Worm (Caenorhabditis elegans) whole organism, L2 larva: ENCODE measurements around the gene plk-3.

Experiments
- C34F6.9 ChIP-seq: fragments of 150-350 bp; optimal IDR thresholded peaks from 2 replicates; lab custom pipeline; 2014; ENCODE audit warnings: missing biosample characterization, missing genetic modification characterization
- F13H6.1 ChIP-seq: sonication (generic microtip); optimal IDR thresholded peaks from 2 replicates; lab custom pipeline; 2016; ENCODE audit warnings: missing genetic modification characterization, missing compliant biosample characterization
- Y55F3AM.14 ChIP-seq: fragments of 200-800 bp; sonication (Bioruptor generic); optimal IDR thresholded peaks from 2 replicates; lab custom pipeline; 2018; ENCODE audit warnings: mild to moderate bottlenecking, missing genetic modification characterization, missing compliant biosample characterization
- alr-1 ChIP-seq: fragments of 150-350 bp; optimal IDR thresholded peaks from 2 replicates; lab custom pipeline; 2014; ENCODE audit warnings: missing biosample characterization, missing genetic modification characterization
- aly-2 ChIP-seq: fragments of 150-350 bp; optimal IDR thresholded peaks from 2 replicates; lab custom pipeline; 2014; ENCODE audit warnings: missing biosample characterization, missing genetic modification characterization
- crh-2 ChIP-seq: sonication (generic microtip); optimal IDR thresholded peaks from 2 replicates; lab custom pipeline; 2017; ENCODE audit warnings: missing biosample characterization, missing genetic modification characterization
- egl-27 ChIP-seq: sonication (generic microtip); optimal IDR thresholded peaks from 3 replicates; lab custom pipeline; 2017; ENCODE audit warnings: missing biosample characterization, missing genetic modification reagents, missing genetic modification characterization
- fos-1 ChIP-seq: fragments of 150-350 bp; optimal IDR thresholded peaks from 2 replicates; lab custom pipeline; 2014; ENCODE audit warnings: missing biosample characterization, missing genetic modification characterization
- lin-13 ChIP-seq: fragments of 150-350 bp; optimal IDR thresholded peaks from 2 replicates; lab custom pipeline; 2014; ENCODE audit warnings: missing biosample characterization, missing genetic modification reagents, missing genetic modification characterization
- mbf-1 ChIP-seq: sonication (generic microtip); optimal IDR thresholded peaks from 2 replicates; lab custom pipeline; 2017; ENCODE audit warnings: missing biosample characterization, missing genetic modification characterization
- mdl-1 ChIP-seq, 2 experiments: fragments of 150-350 bp in 1 of 2; sonication (generic microtip) in 1 of 2; optimal IDR thresholded peaks; 2 replicates each; lab custom pipeline; 2017; ENCODE audit warnings: missing biosample characterization in 2 of 2, missing genetic modification characterization in 2 of 2
- nhr-10 ChIP-seq: sonication (generic microtip); optimal IDR thresholded peaks from 2 replicates; lab custom pipeline; 2017; ENCODE audit warnings: missing biosample characterization, missing genetic modification characterization
- nhr-12 ChIP-seq: fragments of 150-350 bp; optimal IDR thresholded peaks from 2 replicates; lab custom pipeline; 2014; ENCODE audit warnings: missing biosample characterization, missing genetic modification characterization
- nhr-129 ChIP-seq: fragments of 150-350 bp; optimal IDR thresholded peaks from 2 replicates; lab custom pipeline; 2014; ENCODE audit warnings: missing biosample characterization, missing genetic modification characterization
- nhr-21 ChIP-seq: fragments of 150-350 bp; optimal IDR thresholded peaks from 2 replicates; lab custom pipeline; 2014; ENCODE audit warnings: missing biosample characterization, missing genetic modification characterization
- nhr-237 ChIP-seq: fragments of 150-350 bp; optimal IDR thresholded peaks from 2 replicates; lab custom pipeline; 2014; ENCODE audit warnings: missing biosample characterization, missing genetic modification characterization
- nhr-6 ChIP-seq: fragments of 150-350 bp; optimal IDR thresholded peaks from 2 replicates; lab custom pipeline; 2014; ENCODE audit warnings: missing biosample characterization, missing genetic modification characterization
- nhr-77 ChIP-seq: fragments of 150-350 bp; optimal IDR thresholded peaks from 2 replicates; lab custom pipeline; 2014; ENCODE audit warnings: missing biosample characterization, missing genetic modification characterization
- peb-1 ChIP-seq: fragments of 150-350 bp; optimal IDR thresholded peaks from 2 replicates; lab custom pipeline; 2014; ENCODE audit warnings: missing biosample characterization, missing genetic modification characterization
- sem-4 ChIP-seq: fragments of 150-350 bp; optimal IDR thresholded peaks from 2 replicates; lab custom pipeline; 2014; ENCODE audit warnings: missing biosample characterization, missing genetic modification reagents, missing genetic modification characterization
- sma-3 ChIP-seq: sonication (generic microtip); optimal IDR thresholded peaks from 2 replicates; lab custom pipeline; 2016; ENCODE audit warnings: missing genetic modification reagents, missing genetic modification characterization, missing compliant biosample characterization
- sma-9 ChIP-seq, 2 experiments: fragments of 150-350 bp in 1 of 2; sonication (generic microtip) in 1 of 2; optimal IDR thresholded peaks; 2 replicates each; lab custom pipeline; 2014 to 2016; ENCODE audit warnings: missing genetic modification characterization in 2 of 2, mild to moderate bottlenecking in 1 of 2, missing biosample characterization in 1 of 2, missing compliant biosample characterization in 1 of 2, missing genetic modification reagents in 1 of 2, moderate library complexity in 1 of 2
- snpc-4 ChIP-seq: fragments of 150-350 bp; optimal IDR thresholded peaks from 2 replicates; lab custom pipeline; 2014; ENCODE audit warnings: missing biosample characterization, missing genetic modification characterization
- unc-55 ChIP-seq: fragments of 150-350 bp; sonication (generic microtip); optimal IDR thresholded peaks from 3 replicates; lab custom pipeline; 2014; ENCODE audit warnings: missing biosample characterization, missing genetic modification reagents, missing genetic modification characterization
- unc-62 ChIP-seq: fragments of 150-350 bp; optimal IDR thresholded peaks from 2 replicates; lab custom pipeline; 2014; ENCODE audit warnings: missing biosample characterization, missing genetic modification reagents, missing genetic modification characterization
- ztf-1 ChIP-seq: fragments of 200-800 bp; sonication (Bioruptor generic); conservative IDR thresholded peaks from 2 replicates; pipeline ENCODE4 v1.3.6; 2022; ENCODE audit warnings: missing genetic modification characterization, missing compliant biosample characterization
- ztf-11 ChIP-seq: sonication (generic microtip); optimal IDR thresholded peaks from 2 replicates; lab custom pipeline; 2017; ENCODE audit warnings: missing biosample characterization, missing genetic modification characterization
- ztf-4 ChIP-seq: fragments of 150-350 bp; optimal IDR thresholded peaks from 2 replicates; lab custom pipeline; 2014; ENCODE audit warnings: missing biosample characterization, missing genetic modification characterization

plk-3 gene

ce11 chrIV:7474826-7475225 is 1.8 kb upstream of the plk-3 start, which contains the start of gene slc-25A18.2:
TSS of gene slc-25A18.2 (plus strand) at chrIV:7475041.
- TF ChIP-seq nhr-77 (tag; lab: Kevin White, UChicago) (no peak), nhr-237 (tag; lab: Kevin White, UChicago) (no peak), nhr-10 (tag; lab: Kevin White, UChicago) (no peak), aly-2 (tag; lab: Kevin White, UChicago) (no peak), ztf-11 (tag; lab: Kevin White, UChicago) (no peak), ztf-1 (GFP tag; lab: Robert Waterston, UW) (no peak), C34F6.9 (no peak), mbf-1 (no peak), fos-1 (tag; lab: Kevin White, UChicago) (no peak), nhr-6 (tag; lab: Kevin White, UChicago) (no peak), lin-13 (GFP tag; lab: Kevin White, UChicago) (no peak), unc-55 (GFP tag; lab: Kevin White, UChicago) (no peak), alr-1 (tag; lab: Kevin White, UChicago) (no peak), snpc-4 (tag; lab: Kevin White, UChicago) (no peak), mdl-1 (tag; optimal IDR thresholded peaks at IDR 0.05; lab: Kevin White, UChicago) (no peak), egl-27 (tag; lab: Kevin White, UChicago) (no peak), sma-9 (GFP tag; optimal IDR thresholded peaks at IDR 0.05; lab: Kevin White, UChicago) (no peak), sma-9 (tag; optimal IDR thresholded peaks at IDR 0.05; lab: Kevin White, UChicago) (no peak), ztf-4 (tag; lab: Kevin White, UChicago) (no peak)

ce11 chrIV:7469782-7470413 is 3.1 kb downstream of the plk-3 start, which contains the start of gene F55G1.7:
TSS of gene F55G1.7 (minus strand) at chrIV:7469832.
- peak; percentile 47 for TF ChIP-seq sma-9 (GFP tag; optimal IDR thresholded peaks at IDR 0.05; lab: Kevin White, UChicago)
- TF ChIP-seq sma-9 (tag; optimal IDR thresholded peaks at IDR 0.05; lab: Kevin White, UChicago), result no peak
- no peak for TF ChIP-seq sma-3

ce11 chrIV:7468638-7469037 is 4.4 kb downstream of the plk-3 start:
- peak; percentile 62 for TF ChIP-seq fos-1 (tag; lab: Kevin White, UChicago)
- TF ChIP-seq F13H6.1 (tag; lab: Kevin White, UChicago), result no peak
- no peak for TF ChIP-seq nhr-129 (tag; lab: Kevin White, UChicago)
- TF ChIP-seq, all 48 proteins: peak for 1

- TF ChIP-seq fos-1 (tag; lab: Kevin White, UChicago), result peak; percentile 12
- no peak for TF ChIP-seq nhr-129 (tag; lab: Kevin White, UChicago)
These were observed 5.8 kb downstream of the plk-3 start for ce11 chrIV:7467170-7467569.

ce11 chrIV:7465857-7466256 is 7.2 kb downstream of the plk-3 start, which contains the start of gene F13B6.3:
TSS of gene F13B6.3 (minus strand) at chrIV:7465957.
- no peak for TF ChIP-seq C34F6.9
- no peak for TF ChIP-seq crh-2
- no peak for TF ChIP-seq nhr-77 (tag; lab: Kevin White, UChicago)
- TF ChIP-seq sma-3, result no peak
- no peak for TF ChIP-seq unc-62 (GFP tag; lab: Kevin White, UChicago)
- no peak for TF ChIP-seq alr-1 (tag; lab: Kevin White, UChicago)
- TF ChIP-seq nhr-237 (tag; lab: Kevin White, UChicago), result no peak
- no peak for TF ChIP-seq egl-27 (tag; lab: Kevin White, UChicago)
- TF ChIP-seq peb-1 (tag; lab: Kevin White, UChicago), result no peak
- TF ChIP-seq aly-2 (tag; lab: Kevin White, UChicago), result no peak
- TF ChIP-seq mdl-1 (tag; optimal IDR thresholded peaks at IDR 0.05; lab: Kevin White, UChicago), result no peak
- no peak for TF ChIP-seq nhr-12 (tag; lab: Kevin White, UChicago)
- TF ChIP-seq Y55F3AM.14 (GFP tag; lab: Kevin White, UChicago), result no peak
- no peak for TF ChIP-seq ztf-1 (GFP tag; lab: Robert Waterston, UW)
- no peak for TF ChIP-seq ztf-11 (tag; lab: Kevin White, UChicago)
- TF ChIP-seq sem-4 (tag; lab: Kevin White, UChicago), result no peak
- TF ChIP-seq nhr-21, result no peak
- TF ChIP-seq, all 48 proteins: peak for 0

- TF ChIP-seq nhr-237 (tag; lab: Kevin White, UChicago), result no peak
- TF ChIP-seq fos-1 (tag; lab: Kevin White, UChicago), result peak; percentile 34
These were observed 12.8 kb downstream of the plk-3 start, which contains the start of gene F13B6.2 for ce11 chrIV:7460225-7460624. TSS of gene F13B6.2 (minus strand) at chrIV:7460325.
